Worm (Caenorhabditis elegans) whole organism, late embryonic: ENCODE results near the gene F54D5.2.
A peak's percentile ranks its signal among the peaks of the same experiment; 100 is the strongest.

ENCODE experiments used
- C08G9.2 ChIP-seq: sonication (generic microtip); optimal IDR thresholded peaks from 2 replicates; lab custom pipeline; 2016; ENCODE audit warnings: mild to moderate bottlenecking, missing genetic modification characterization, moderate library complexity, missing compliant biosample characterization
- C38D4.7 ChIP-seq: fragments of 200-800 bp; sonication (Bioruptor generic); optimal IDR thresholded peaks from 2 replicates; lab custom pipeline; 2018; ENCODE audit warnings: mild to moderate bottlenecking, missing genetic modification characterization, moderate library complexity, missing compliant biosample characterization
- F13H6.1 ChIP-seq: sonication (generic microtip); optimal IDR thresholded peaks from 2 replicates; lab custom pipeline; 2016; ENCODE audit warnings: missing genetic modification characterization, missing compliant biosample characterization
- K02D7.2 ChIP-seq: sonication (generic microtip); optimal IDR thresholded peaks from 2 replicates; lab custom pipeline; 2017; ENCODE audit warnings: mild to moderate bottlenecking, missing genetic modification characterization, missing compliant biosample characterization
- K09A11.1 ChIP-seq: sonication (generic microtip); optimal IDR thresholded peaks from 2 replicates; lab custom pipeline; 2017; ENCODE audit warnings: antibody characterized with exemption, mild to moderate bottlenecking, missing genetic modification characterization, missing compliant biosample characterization; ENCODE audit not compliant: insufficient read depth
- T23F11.4 ChIP-seq: fragments of 200-800 bp; sonication (Bioruptor generic); optimal IDR thresholded peaks from 2 replicates; lab custom pipeline; 2018; ENCODE audit warnings: mild to moderate bottlenecking, missing genetic modification characterization, missing compliant biosample characterization
- ama-1 ChIP-seq: fragments of 150-350 bp; optimal IDR thresholded peaks from 2 replicates; lab custom pipeline; 2014
- ceh-19 ChIP-seq: fragments of 200-800 bp; sonication (Bioruptor generic); optimal IDR thresholded peaks from 2 replicates; lab custom pipeline; 2018; ENCODE audit warnings: mild to moderate bottlenecking, missing genetic modification characterization, missing compliant biosample characterization
- ceh-2 ChIP-seq: sonication (generic microtip); optimal IDR thresholded peaks from 2 replicates; lab custom pipeline; 2016; ENCODE audit warnings: missing genotype, missing genetic modification characterization, missing compliant biosample characterization
- ceh-31 ChIP-seq: sonication (generic microtip); optimal IDR thresholded peaks from 2 replicates; lab custom pipeline; 2016; ENCODE audit warnings: missing genetic modification characterization, missing compliant biosample characterization
- ceh-34 ChIP-seq: sonication (generic microtip); optimal IDR thresholded peaks from 2 replicates; lab custom pipeline; 2016; ENCODE audit warnings: mild to moderate bottlenecking, missing genetic modification characterization, missing compliant biosample characterization
- ceh-6 ChIP-seq: fragments of 200-800 bp; sonication (Bioruptor generic); optimal IDR thresholded peaks from 2 replicates; lab custom pipeline; 2018; ENCODE audit warnings: mild to moderate bottlenecking, missing genetic modification characterization, missing compliant biosample characterization
- dmd-4 ChIP-seq: sonication (generic microtip); optimal IDR thresholded peaks from 2 replicates; lab custom pipeline; 2016; ENCODE audit warnings: borderline replicate concordance, missing genetic modification characterization, missing compliant biosample characterization
- elt-2 ChIP-seq: sonication (generic microtip); optimal IDR thresholded peaks from 2 replicates; lab custom pipeline; 2016; ENCODE audit warnings: missing genetic modification reagents, missing genetic modification characterization, missing compliant biosample characterization
- eyg-1 ChIP-seq: sonication (generic microtip); optimal IDR thresholded peaks from 2 replicates; lab custom pipeline; 2016; ENCODE audit warnings: missing genotype, missing genetic modification characterization, missing compliant biosample characterization
- gmeb-2 ChIP-seq: sonication (generic microtip); optimal IDR thresholded peaks from 2 replicates; lab custom pipeline; 2016; ENCODE audit warnings: missing genetic modification characterization, inconsistent platforms, missing compliant biosample characterization
- hlh-13 ChIP-seq: fragments of 200-800 bp; sonication (Bioruptor generic); optimal IDR thresholded peaks from 2 replicates; lab custom pipeline; 2018; ENCODE audit warnings: mild to moderate bottlenecking, missing genetic modification characterization, missing compliant biosample characterization
- hlh-15 ChIP-seq: sonication (generic microtip); optimal IDR thresholded peaks from 2 replicates; lab custom pipeline; 2016; ENCODE audit warnings: missing genetic modification characterization, missing compliant biosample characterization
- hlh-30 ChIP-seq: sonication (generic microtip); optimal IDR thresholded peaks from 2 replicates; lab custom pipeline; 2017; ENCODE audit warnings: antibody characterized with exemption, missing genetic modification characterization, missing compliant biosample characterization; ENCODE audit not compliant: insufficient read depth
- hlh-6 ChIP-seq: sonication (generic microtip); optimal IDR thresholded peaks from 2 replicates; lab custom pipeline; 2016; ENCODE audit warnings: missing genotype, missing genetic modification characterization, missing compliant biosample characterization
- lim-6 ChIP-seq: sonication (generic microtip); optimal IDR thresholded peaks from 2 replicates; lab custom pipeline; 2016; ENCODE audit warnings: missing genetic modification characterization, missing compliant biosample characterization
- madf-2 ChIP-seq: sonication (generic microtip); optimal IDR thresholded peaks from 2 replicates; lab custom pipeline; 2017; ENCODE audit warnings: missing genetic modification characterization, missing compliant biosample characterization
- nfya-1 ChIP-seq: sonication (generic microtip); optimal IDR thresholded peaks from 2 replicates; lab custom pipeline; 2017; ENCODE audit warnings: missing genetic modification characterization, mild to moderate bottlenecking, missing compliant biosample characterization, antibody characterized with exemption, moderate library complexity
- nhr-232 ChIP-seq: sonication (generic microtip); optimal IDR thresholded peaks from 2 replicates; lab custom pipeline; 2016; ENCODE audit warnings: missing genetic modification characterization, missing compliant biosample characterization
- odd-2 ChIP-seq: sonication (generic microtip); optimal IDR thresholded peaks from 2 replicates; lab custom pipeline; 2017; ENCODE audit warnings: antibody characterized with exemption, mild to moderate bottlenecking, missing genetic modification characterization, missing compliant biosample characterization
- pax-1 ChIP-seq: fragments of 150-350 bp; optimal IDR thresholded peaks from 2 replicates; lab custom pipeline; 2014; ENCODE audit warnings: missing biosample characterization, missing genetic modification characterization
- pha-2 ChIP-seq: sonication (generic microtip); optimal IDR thresholded peaks from 2 replicates; lab custom pipeline; 2017; ENCODE audit warnings: mild to moderate bottlenecking, missing genetic modification characterization, missing compliant biosample characterization
- ref-2 ChIP-seq: sonication (generic microtip); optimal IDR thresholded peaks from 2 replicates; lab custom pipeline; 2016; ENCODE audit warnings: missing genetic modification characterization, missing compliant biosample characterization
- sdc-2 ChIP-seq: sonication (generic microtip); optimal IDR thresholded peaks from 2 replicates; lab custom pipeline; 2016; ENCODE audit warnings: missing genotype, missing genetic modification characterization, missing compliant biosample characterization
- tbx-2 ChIP-seq: sonication (generic microtip); optimal IDR thresholded peaks from 2 replicates; lab custom pipeline; 2016; ENCODE audit warnings: missing genetic modification characterization, missing compliant biosample characterization
- tbx-7 ChIP-seq: sonication (generic microtip); optimal IDR thresholded peaks from 2 replicates; lab custom pipeline; 2016; ENCODE audit warnings: missing genotype, missing genetic modification characterization, missing compliant biosample characterization
- unc-42 ChIP-seq: sonication (generic microtip); optimal IDR thresholded peaks from 2 replicates; lab custom pipeline; 2016; ENCODE audit warnings: missing genotype, missing genetic modification characterization, missing compliant biosample characterization
- zip-5 ChIP-seq: sonication (generic microtip); optimal IDR thresholded peaks from 2 replicates; lab custom pipeline; 2016; ENCODE audit warnings: missing genetic modification characterization, missing compliant biosample characterization
- ztf-16 ChIP-seq: sonication (generic microtip); optimal IDR thresholded peaks from 2 replicates; lab custom pipeline; 2017; ENCODE audit warnings: missing genetic modification characterization, missing compliant biosample characterization

Gene F54D5.2

DNA sequence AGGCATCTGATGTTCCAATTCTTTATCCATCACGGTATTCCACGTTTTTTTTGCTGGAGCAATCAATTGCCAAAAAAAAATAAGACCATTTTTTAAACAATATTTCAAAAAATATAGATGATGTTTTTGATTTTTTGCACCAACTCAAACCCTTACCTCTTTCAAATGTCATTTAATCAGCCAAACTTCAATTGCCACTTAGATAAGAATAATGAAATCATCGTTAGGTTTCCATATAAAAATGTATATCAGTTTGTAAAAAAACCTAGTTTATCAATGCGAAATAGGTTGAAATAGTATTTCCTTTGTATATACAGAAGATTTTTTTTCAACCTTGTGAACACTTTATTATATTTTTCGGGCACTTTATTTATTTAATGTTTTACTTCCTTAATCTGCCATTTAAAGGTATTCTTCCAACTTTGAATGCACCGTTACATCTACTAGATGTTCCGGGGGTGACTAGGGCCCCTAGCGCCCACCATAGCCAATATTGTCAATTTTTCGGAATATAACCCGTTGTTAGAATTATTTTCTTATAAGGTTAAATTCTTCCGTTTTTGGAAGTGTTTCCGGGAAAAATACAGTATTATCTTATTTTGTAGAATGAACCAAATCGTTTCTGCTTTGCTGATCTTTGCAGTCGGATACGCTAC, 3.6 kb upstream of the F54D5.2 start, which contains the start of the genes F54D5.23 and F54D5.4:
F54D5.23 (minus strand) TSS at position 75 of the 656 bp plus-strand sequence.
F54D5.4 (plus strand) TSS at position 606 of the 656 bp plus-strand sequence.
- TF ChIP-seq unc-42 (no peak), pha-2 (no peak), nhr-232 (tag; lab: Kevin White, UChicago) (no peak), odd-2 (tag; lab: Kevin White, UChicago) (no peak), madf-2 (tag; lab: Kevin White, UChicago) (no peak), zip-5 (no peak), ceh-34 (tag; lab: Kevin White, UChicago) (no peak), ama-1 (lab: Kevin White, UChicago) (no peak), T23F11.4 (no peak), ceh-19 (GFP tag; lab: Kevin White, UChicago) (no peak), pax-1 (tag; lab: Kevin White, UChicago) (no peak), elt-2 (no peak), ceh-6 (GFP tag; lab: Kevin White, UChicago) (no peak), tbx-7 (tag; lab: Kevin White, UChicago) (no peak), eyg-1 (tag; lab: Kevin White, UChicago) (no peak), nfya-1 (tag; lab: Kevin White, UChicago) (no peak), ref-2 (tag; lab: Kevin White, UChicago) (no peak)
- TF ChIP-seq, all 69 proteins: peak for 0

DNA sequence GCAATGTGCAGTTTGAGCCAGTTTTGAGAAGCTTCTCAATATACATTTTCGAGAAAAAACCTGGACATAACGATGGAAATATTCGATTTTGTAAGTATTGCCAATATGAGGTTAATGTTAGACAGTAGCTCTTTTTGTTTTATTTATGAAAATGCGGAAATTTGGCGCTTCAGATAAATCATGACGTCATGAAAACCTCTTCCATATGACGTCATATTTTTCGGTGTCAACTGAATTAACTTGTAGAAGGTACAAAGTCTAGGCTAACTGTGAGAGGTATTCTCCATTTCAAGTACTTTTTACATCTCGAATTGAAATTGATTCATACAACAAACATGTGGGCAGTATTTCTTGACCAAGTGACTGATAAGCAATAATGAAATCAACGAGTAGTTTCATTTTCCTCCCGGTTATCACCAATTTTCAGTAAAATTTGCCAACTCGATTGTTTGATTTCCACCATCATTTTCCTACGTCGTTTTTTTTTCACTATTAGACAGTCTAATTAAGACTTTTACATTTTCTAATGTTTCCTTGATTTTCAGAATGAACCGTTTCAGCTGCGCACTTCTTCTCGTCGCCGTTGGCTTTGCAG, 1.6 kb upstream of the F54D5.2 start, which contains the start of gene F54D5.3:
F54D5.3 (plus strand) TSS at position 546 of the 595 bp plus-strand sequence.
- TF ChIP-seq hlh-13 (GFP tag; lab: Kevin White, UChicago) = no peak
- no peak for TF ChIP-seq ref-2 (tag; lab: Kevin White, UChicago)
- no peak for TF ChIP-seq ama-1 (lab: Kevin White, UChicago)

DNA sequence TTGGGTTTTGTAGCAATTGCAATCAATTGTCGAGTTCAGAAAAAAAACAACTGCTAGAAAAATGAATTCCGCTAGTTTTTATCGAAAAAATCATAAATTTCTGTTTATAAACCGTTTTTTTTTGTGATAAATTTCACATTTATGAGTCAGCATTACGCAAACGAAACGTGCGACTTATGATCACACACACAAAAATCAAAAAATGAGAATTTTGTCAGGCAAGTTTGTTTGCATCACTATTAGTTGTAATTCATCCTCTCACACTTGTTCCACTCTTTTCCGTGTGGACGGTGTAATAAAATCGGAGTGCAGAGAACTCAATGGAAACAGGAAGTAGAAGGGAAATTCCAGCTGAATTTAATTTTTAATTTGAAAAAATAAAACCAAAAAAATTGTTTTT, 4.4 kb downstream of the F54D5.2 start, which contains the start of gene pcs-1:
pcs-1 (minus strand) TSS at position 344 of the 400 bp plus-strand sequence.
- TF ChIP-seq F13H6.1 (tag; lab: Kevin White, UChicago) = no peak
- no peak for TF ChIP-seq elt-2
- no peak for TF ChIP-seq ceh-34 (tag; lab: Kevin White, UChicago)

DNA sequence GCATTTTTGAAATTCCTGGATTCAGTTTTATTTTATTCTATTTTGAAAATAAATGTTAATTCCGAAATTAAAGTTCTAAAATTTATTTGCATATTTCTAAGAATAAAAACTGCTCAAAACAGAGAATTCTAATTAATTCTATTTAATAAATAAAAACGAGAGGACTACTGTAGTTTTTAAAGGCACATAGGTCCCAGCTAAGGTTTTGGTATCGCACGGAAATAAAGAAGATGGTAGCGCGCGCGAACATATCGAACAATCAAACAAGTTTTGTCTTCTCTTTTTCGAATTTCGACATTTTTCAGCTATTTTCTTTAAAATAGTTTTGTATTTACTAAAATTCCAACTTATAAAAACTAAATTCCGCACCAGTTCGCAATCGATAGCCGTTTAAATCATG, 4.9 kb downstream of the F54D5.2 start:
- TF ChIP-seq sdc-2 (tag; lab: Kevin White, UChicago) = no peak
- no peak for TF ChIP-seq C38D4.7 (GFP tag; lab: Kevin White, UChicago)
- TF ChIP-seq dmd-4 (tag; lab: Kevin White, UChicago) = no peak
- TF ChIP-seq ceh-19 (GFP tag; lab: Kevin White, UChicago) = no peak
- TF ChIP-seq gmeb-2 = no peak
- no peak for TF ChIP-seq hlh-6 (tag; lab: Kevin White, UChicago)
- TF ChIP-seq K02D7.2 (tag; lab: Kevin White, UChicago) = no peak

DNA sequence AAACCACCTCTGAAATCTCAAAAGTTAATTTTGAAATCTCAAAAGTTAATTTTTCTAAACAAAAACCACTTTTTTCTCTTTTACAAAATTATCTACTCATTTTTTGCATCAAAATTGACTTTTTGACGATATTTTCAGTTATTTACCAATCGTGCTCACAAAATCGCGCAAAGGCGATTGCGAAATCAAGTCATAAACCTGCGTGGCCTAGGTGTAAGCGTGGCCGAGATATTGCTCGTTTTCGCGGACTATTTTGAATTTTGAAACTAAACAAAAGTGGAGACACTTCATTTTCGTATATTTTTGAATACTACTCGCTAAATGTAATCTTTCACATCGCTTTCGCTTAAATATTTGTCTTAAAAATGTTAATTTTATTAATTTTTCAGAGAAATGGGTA, 5.3 kb downstream of the F54D5.2 start, which contains the start of gene smc-6:
smc-6 (plus strand) TSS at position 390 of the 400 bp plus-strand sequence.
- TF ChIP-seq unc-42 = peak; percentile 4
- peak; percentile 39 for TF ChIP-seq ceh-31 (tag; lab: Kevin White, UChicago)
- TF ChIP-seq C08G9.2 (tag; lab: Kevin White, UChicago) = peak; percentile 20
- no peak for TF ChIP-seq K09A11.1 (tag; lab: Kevin White, UChicago)
- TF ChIP-seq ztf-16 (tag; lab: Kevin White, UChicago) = no peak
- no peak for TF ChIP-seq ref-2 (tag; lab: Kevin White, UChicago)
- TF ChIP-seq lim-6 (tag; lab: Kevin White, UChicago) = no peak
- no peak for TF ChIP-seq hlh-15 (tag; lab: Kevin White, UChicago)
- no peak for TF ChIP-seq tbx-2 (tag; lab: Kevin White, UChicago)
- peak; percentile 14 for TF ChIP-seq ceh-2 (tag; lab: Kevin White, UChicago)
- no peak for TF ChIP-seq hlh-30
